In genomic region chr3R:18196991-18197801, dm6 we compare ENCODE assay signal across 5 fruit fly cellular contexts.
TF ChIP-seq lines count a peak whose summit lies in the region.

No protein-coding gene starts in this region.

TF ChIP-seq in whole organism, adult, 20 proteins besides CTCF, POLR2A, EP300 and RAD21 (continued from another document):
- TF ChIP-seq CG12768 (GFP tag; optimal IDR thresholded peaks at IDR 0.05; lab: Kevin White, UChicago) (peak; percentile 7), Mnt (GFP tag; optimal IDR thresholded peaks at IDR 0.05; lab: Kevin White, UChicago) (peak; percentile 51), ovo (GFP tag; optimal IDR thresholded peaks at IDR 0.05; lab: Kevin White, UChicago) (peak; percentile 83)

TF ChIP-seq in whole organism, embryonic, 481 proteins besides CTCF, POLR2A, EP300 and RAD21 (continued from another document and continues in another):
- TF ChIP-seq Dip3 (GFP tag; optimal IDR thresholded peaks at IDR 0.05; lab: Kevin White, UChicago), result no peak
- no peak for TF ChIP-seq twi (tag; optimal IDR thresholded peaks at IDR 0.05; lab: Kevin White, UChicago)
- TF ChIP-seq Mrtf (GFP tag; IDR thresholded peaks at IDR 0.05; lab: Robert Waterston, UW), result no peak
- no peak for TF ChIP-seq CG8089 (GFP tag; optimal IDR thresholded peaks at IDR 0.05; lab: Kevin White, UChicago)
- TF ChIP-seq CG18011 (GFP tag; optimal IDR thresholded peaks at IDR 0.05; lab: Kevin White, UChicago), result no peak
- no peak for TF ChIP-seq CkIIα-i1 (GFP tag; IDR thresholded peaks at IDR 0.05; lab: Robert Waterston, UW)
- TF ChIP-seq amos (GFP tag; IDR thresholded peaks at IDR 0.05; lab: Robert Waterston, UW; ENCODE audit: partially characterized antibody), result no peak
- TF ChIP-seq CG18599 (GFP tag; optimal IDR thresholded peaks at IDR 0.05; lab: Kevin White, UChicago), result peak; percentile 71
- TF ChIP-seq dati (GFP tag; IDR thresholded peaks at IDR 0.05; lab: Robert Waterston, UW), result no peak
- TF ChIP-seq CG6175 (GFP tag; IDR thresholded peaks at IDR 0.05; lab: Robert Waterston, UW), result no peak
- no peak for TF ChIP-seq so (GFP tag; IDR thresholded peaks at IDR 0.05; lab: Robert Waterston, UW)
- no peak for TF ChIP-seq run (tag; optimal IDR thresholded peaks at IDR 0.05; lab: Kevin White, UChicago)
- TF ChIP-seq usp (GFP tag; optimal IDR thresholded peaks at IDR 0.05; lab: Kevin White, UChicago), result no peak
- no peak for TF ChIP-seq CG13123 (GFP tag; optimal IDR thresholded peaks at IDR 0.05; lab: Kevin White, UChicago)
- no peak for TF ChIP-seq scrt (GFP tag; optimal IDR thresholded peaks at IDR 0.05; lab: Kevin White, UChicago)
- TF ChIP-seq HLH54F (GFP tag; optimal IDR thresholded peaks at IDR 0.05; lab: Kevin White, UChicago), result no peak
- no peak for TF ChIP-seq stc (GFP tag; IDR thresholded peaks at IDR 0.05; lab: Robert Waterston, UW)
- TF ChIP-seq Spps (tag; optimal IDR thresholded peaks at IDR 0.05; lab: Kevin White, UChicago), result no peak
- peak; percentile 51 for TF ChIP-seq CG10543 (GFP tag; optimal IDR thresholded peaks at IDR 0.05; lab: Kevin White, UChicago)
- peak; percentile 24 for TF ChIP-seq Dek (tag; optimal IDR thresholded peaks at IDR 0.05; lab: Kevin White, UChicago)
- no peak for TF ChIP-seq Mad (GFP tag; optimal IDR thresholded peaks at IDR 0.05; lab: Kevin White, UChicago)
- no peak for TF ChIP-seq zf30C (GFP tag; optimal IDR thresholded peaks at IDR 0.05; lab: Kevin White, UChicago)
- TF ChIP-seq Nf-YA (GFP tag; IDR thresholded peaks at IDR 0.05; lab: Robert Waterston, UW), result no peak
- TF ChIP-seq CG6254 (GFP tag; optimal IDR thresholded peaks at IDR 0.05; lab: Kevin White, UChicago), result no peak
- TF ChIP-seq Dfd (GFP tag; optimal IDR thresholded peaks at IDR 0.05; lab: Kevin White, UChicago), result no peak
- no peak for TF ChIP-seq Fer1 (GFP tag; optimal IDR thresholded peaks at IDR 0.05; lab: Kevin White, UChicago)
- TF ChIP-seq CG16779 (GFP tag; IDR thresholded peaks at IDR 0.05; lab: Robert Waterston, UW), result no peak
- no peak for TF ChIP-seq CG32532 (GFP tag; IDR thresholded peaks at IDR 0.05; lab: Robert Waterston, UW)
- TF ChIP-seq sd (tag; optimal IDR thresholded peaks at IDR 0.05; lab: Kevin White, UChicago), result peak; percentile 81
- no peak for TF ChIP-seq CG9215 (GFP tag; IDR thresholded peaks at IDR 0.05; lab: Robert Waterston, UW)
- no peak for TF ChIP-seq Dbx (GFP tag; IDR thresholded peaks at IDR 0.05; lab: Robert Waterston, UW)
- TF ChIP-seq Doc2 (GFP tag; IDR thresholded peaks at IDR 0.05; lab: Robert Waterston, UW), result no peak
- peak; percentile 87 for TF ChIP-seq Med (GFP tag; lab: Kevin White, UChicago)
- TF ChIP-seq Doc3 (GFP tag; IDR thresholded peaks at IDR 0.05; lab: Robert Waterston, UW; ENCODE audit: partially characterized antibody), result no peak
- peak; percentile 84 for TF ChIP-seq CG9437 (GFP tag; optimal IDR thresholded peaks at IDR 0.05; lab: Kevin White, UChicago)

TF ChIP-seq in whole organism, prepupa, 60 proteins besides CTCF, POLR2A, EP300 and RAD21 (continued from another document and continues in another):
- TF ChIP-seq CG6276 (GFP tag; optimal IDR thresholded peaks at IDR 0.05; lab: Kevin White, UChicago), result peak; percentile 96
- peak; percentile 86 for TF ChIP-seq CG6808 (GFP tag; optimal IDR thresholded peaks at IDR 0.05; lab: Kevin White, UChicago)
- TF ChIP-seq fd59A (GFP tag; optimal IDR thresholded peaks at IDR 0.05; lab: Kevin White, UChicago), result peak; percentile 34
- TF ChIP-seq CG9139 (GFP tag; optimal IDR thresholded peaks at IDR 0.05; lab: Kevin White, UChicago), result peak; percentile 92
- TF ChIP-seq Blimp-1 (GFP tag; optimal IDR thresholded peaks at IDR 0.05; lab: Kevin White, UChicago), result peak; percentile 11
- peak; percentile 86 for TF ChIP-seq CG6854 (GFP tag; optimal IDR thresholded peaks at IDR 0.05; lab: Kevin White, UChicago)
- TF ChIP-seq vri (GFP tag; optimal IDR thresholded peaks at IDR 0.05; lab: Kevin White, UChicago), result peak; percentile 77
- peak; percentile 79 for TF ChIP-seq spab (GFP tag; optimal IDR thresholded peaks at IDR 0.05; lab: Kevin White, UChicago)
- peak; percentile 30 for TF ChIP-seq CG11902 (GFP tag; optimal IDR thresholded peaks at IDR 0.05; lab: Kevin White, UChicago)
- TF ChIP-seq CG8632 (GFP tag; optimal IDR thresholded peaks at IDR 0.05; lab: Kevin White, UChicago), result peak; percentile 59
- peak; percentile 63 for TF ChIP-seq Smox (GFP tag; optimal IDR thresholded peaks at IDR 0.05; lab: Kevin White, UChicago)
- TF ChIP-seq salr (GFP tag; optimal IDR thresholded peaks at IDR 0.05; lab: Kevin White, UChicago), result peak; percentile 64 to 75
- TF ChIP-seq net (GFP tag; optimal IDR thresholded peaks at IDR 0.05; lab: Kevin White, UChicago), result peak; percentile 81
- peak; percentile 65 for TF ChIP-seq CG10669 (GFP tag; optimal IDR thresholded peaks at IDR 0.05; lab: Kevin White, UChicago)
- TF ChIP-seq Eip93F (GFP tag; optimal IDR thresholded peaks at IDR 0.05; lab: Kevin White, UChicago), result peak; percentile 77
- TF ChIP-seq Hr38 (GFP tag; optimal IDR thresholded peaks at IDR 0.05; lab: Kevin White, UChicago), result no peak
- TF ChIP-seq CG6163 (GFP tag; IDR thresholded peaks at IDR 0.05; lab: Robert Waterston, UW), result no peak
- peak; percentile 55 for TF ChIP-seq dac (GFP tag; optimal IDR thresholded peaks at IDR 0.05; lab: Kevin White, UChicago)
- TF ChIP-seq CG8119 (GFP tag; IDR thresholded peaks at IDR 0.05; lab: Robert Waterston, UW), result no peak
- peak; percentile 17 for TF ChIP-seq cyc (GFP tag; optimal IDR thresholded peaks at IDR 0.05; lab: Kevin White, UChicago)
- TF ChIP-seq OdsH (GFP tag; optimal IDR thresholded peaks at IDR 0.05; lab: Kevin White, UChicago), result peak; percentile 58
- TF ChIP-seq topi (GFP tag; optimal IDR thresholded peaks at IDR 0.05; lab: Kevin White, UChicago), result peak; percentile 54
- TF ChIP-seq pdm3 (GFP tag; optimal IDR thresholded peaks at IDR 0.05; lab: Kevin White, UChicago), result peak; percentile 65
- no peak for TF ChIP-seq CG8319 (GFP tag; optimal IDR thresholded peaks at IDR 0.05; lab: Kevin White, UChicago)
- peak; percentile 92 for TF ChIP-seq CG16779 (tag; optimal IDR thresholded peaks at IDR 0.05; lab: Kevin White, UChicago)
- peak; percentile 53 for TF ChIP-seq CG4318 (GFP tag; optimal IDR thresholded peaks at IDR 0.05; lab: Kevin White, UChicago)
- peak; percentile 53 for TF ChIP-seq acj6 (GFP tag; optimal IDR thresholded peaks at IDR 0.05; lab: Kevin White, UChicago)
- peak; percentile 57 for TF ChIP-seq achi (GFP tag; optimal IDR thresholded peaks at IDR 0.05; lab: Kevin White, UChicago)
- TF ChIP-seq CG11294 (GFP tag; IDR thresholded peaks at IDR 0.05; lab: Robert Waterston, UW), result no peak
- peak; percentile 68 for TF ChIP-seq CG10631 (GFP tag; optimal IDR thresholded peaks at IDR 0.05; lab: Kevin White, UChicago)
- no peak for TF ChIP-seq eg (GFP tag; IDR thresholded peaks at IDR 0.05; lab: Robert Waterston, UW)
- TF ChIP-seq CG15336 (GFP tag; IDR thresholded peaks at IDR 0.05; lab: Robert Waterston, UW), result no peak
- peak; percentile 82 for TF ChIP-seq svp (GFP tag; lab: Kevin White, UChicago)
- peak; percentile 50 for TF ChIP-seq Sox102F (GFP tag; optimal IDR thresholded peaks at IDR 0.05; lab: Kevin White, UChicago)

TF ChIP-seq in whole organism, pupa, 21 proteins besides CTCF, POLR2A, EP300 and RAD21 (continued from another document):
- TF ChIP-seq CG9948 (tag; optimal IDR thresholded peaks at IDR 0.05; lab: Kevin White, UChicago), result peak; percentile 42
TF ChIP-seq in whole organism, pupa: peak in this region for 14.

TF ChIP-seq in whole organism, wandering third instar larva, 38 proteins besides CTCF, POLR2A, EP300 and RAD21 (continued from another document):
- TF ChIP-seq sage (GFP tag; optimal IDR thresholded peaks at IDR 0.05; lab: Kevin White, UChicago) (peak; percentile 80), usp (GFP tag; optimal IDR thresholded peaks at IDR 0.05; lab: Kevin White, UChicago) (no peak), dsf (GFP tag; optimal IDR thresholded peaks at IDR 0.05; lab: Kevin White, UChicago; ENCODE audit: borderline replicate concordance) (no peak), N (GFP tag; optimal IDR thresholded peaks at IDR 0.05; lab: Kevin White, UChicago) (peak; percentile 94), Mio (GFP tag; optimal IDR thresholded peaks at IDR 0.05; lab: Kevin White, UChicago) (no peak), Vsx2 (GFP tag; optimal IDR thresholded peaks at IDR 0.05; lab: Kevin White, UChicago; ENCODE audit: partially characterized antibody) (peak; percentile 92), GATAd (GFP tag; optimal IDR thresholded peaks at IDR 0.05; lab: Kevin White, UChicago) (no peak), Abd-B (GFP tag; optimal IDR thresholded peaks at IDR 0.05; lab: Kevin White, UChicago) (no peak), ey (GFP tag; optimal IDR thresholded peaks at IDR 0.05; lab: Kevin White, UChicago) (peak; percentile 27), Dif (GFP tag; optimal IDR thresholded peaks at IDR 0.05; lab: Kevin White, UChicago; ENCODE audit: partially characterized antibody) (peak; percentile 97), foxo (GFP tag; optimal IDR thresholded peaks at IDR 0.05; lab: Kevin White, UChicago) (peak; percentile 65 to 89), sv (GFP tag; optimal IDR thresholded peaks at IDR 0.05; lab: Kevin White, UChicago) (peak; percentile 48)
